Worm (Caenorhabditis elegans): ENCODE measurements around the gene clh-2.
A peak's percentile ranks its signal among the peaks of the same experiment; 100 is the strongest.

Gene clh-2

DNA sequence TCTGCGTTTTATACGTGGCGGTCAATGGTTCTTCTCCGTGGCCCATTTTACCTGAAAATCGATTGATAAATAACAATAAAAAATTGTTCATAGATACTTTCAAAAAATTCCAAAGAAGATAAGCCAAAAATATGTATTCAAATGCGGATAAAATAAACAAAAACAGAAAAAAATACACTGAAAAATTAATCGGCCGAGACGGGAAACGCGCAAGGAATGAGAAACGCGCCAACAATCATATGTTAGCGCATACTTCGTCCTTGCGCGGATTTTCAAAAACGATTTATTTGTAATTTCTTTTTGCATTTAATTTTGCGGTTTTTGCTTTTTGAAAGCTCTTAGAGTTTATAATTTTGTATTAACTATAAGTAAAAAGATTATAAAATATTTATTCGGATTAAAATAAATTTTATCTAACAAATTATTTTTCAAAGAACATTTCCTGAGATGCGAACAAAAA lies 6.1 kb upstream of the clh-2 start, which contains the start of gene nduf-11 (continued):
- peak; percentile 29 for TF ChIP-seq lin-11 (tag; optimal IDR thresholded peaks at IDR 0.05)
- TF ChIP-seq ceh-34 (tag; optimal IDR thresholded peaks at IDR 0.05) = peak; percentile 39
- TF ChIP-seq ceh-48 (tag; optimal IDR thresholded peaks at IDR 0.05) = peak; percentile 29
- TF ChIP-seq rnt-1 (tag; optimal IDR thresholded peaks at IDR 0.05) = no peak
- TF ChIP-seq ceh-24 (tag; optimal IDR thresholded peaks at IDR 0.05) = no peak
- no peak for TF ChIP-seq ets-4 (tag; optimal IDR thresholded peaks at IDR 0.05)
- no peak for TF ChIP-seq ahr-1 (tag; optimal IDR thresholded peaks at IDR 0.05)
- TF ChIP-seq sox-4 (tag; optimal IDR thresholded peaks at IDR 0.05) = peak; percentile 47
- TF ChIP-seq ceh-18 (tag; optimal IDR thresholded peaks at IDR 0.05) = peak; percentile 31
- peak; percentile 38 for TF ChIP-seq pax-1 (tag; optimal IDR thresholded peaks at IDR 0.05)
- peak; percentile 11 for TF ChIP-seq gmeb-2 (tag; optimal IDR thresholded peaks at IDR 0.05)
- peak; percentile 19 for TF ChIP-seq fax-1 (tag; optimal IDR thresholded peaks at IDR 0.05)
- TF ChIP-seq pros-1 (tag; optimal IDR thresholded peaks at IDR 0.05) = no peak
- TF ChIP-seq che-1 (tag; optimal IDR thresholded peaks at IDR 0.05) = peak; percentile 42
- TF ChIP-seq ref-2 (tag; optimal IDR thresholded peaks at IDR 0.05) = peak; percentile 46
- no peak for TF ChIP-seq T23F11.4 (GFP tag; optimal IDR thresholded peaks at IDR 0.05)
- TF ChIP-seq C38D4.7 (GFP tag; optimal IDR thresholded peaks at IDR 0.05) = peak; percentile 25
- no peak for TF ChIP-seq ceh-2 (tag; optimal IDR thresholded peaks at IDR 0.05)
- TF ChIP-seq nhr-232 (tag; optimal IDR thresholded peaks at IDR 0.05) = peak; percentile 1
- TF ChIP-seq ceh-31 (tag; optimal IDR thresholded peaks at IDR 0.05) = peak; percentile 59
- TF ChIP-seq madf-2 (tag; optimal IDR thresholded peaks at IDR 0.05) = peak; percentile 7
- no peak for TF ChIP-seq lim-6 (tag; optimal IDR thresholded peaks at IDR 0.05)
- peak; percentile 18 for TF ChIP-seq pat-9 (tag; optimal IDR thresholded peaks at IDR 0.05)
- no peak for TF ChIP-seq zip-5 (tag; optimal IDR thresholded peaks at IDR 0.05)
- TF ChIP-seq ama-1 (optimal IDR thresholded peaks at IDR 0.05) = no peak
- TF ChIP-seq dve-1 (tag; optimal IDR thresholded peaks at IDR 0.05) = peak; percentile 55
- peak; percentile 48 for TF ChIP-seq K09A11.1 (tag; optimal IDR thresholded peaks at IDR 0.05; ENCODE audit: insufficient read depth)
- peak; percentile 59 for TF ChIP-seq tbx-2 (tag; optimal IDR thresholded peaks at IDR 0.05)

DNA sequence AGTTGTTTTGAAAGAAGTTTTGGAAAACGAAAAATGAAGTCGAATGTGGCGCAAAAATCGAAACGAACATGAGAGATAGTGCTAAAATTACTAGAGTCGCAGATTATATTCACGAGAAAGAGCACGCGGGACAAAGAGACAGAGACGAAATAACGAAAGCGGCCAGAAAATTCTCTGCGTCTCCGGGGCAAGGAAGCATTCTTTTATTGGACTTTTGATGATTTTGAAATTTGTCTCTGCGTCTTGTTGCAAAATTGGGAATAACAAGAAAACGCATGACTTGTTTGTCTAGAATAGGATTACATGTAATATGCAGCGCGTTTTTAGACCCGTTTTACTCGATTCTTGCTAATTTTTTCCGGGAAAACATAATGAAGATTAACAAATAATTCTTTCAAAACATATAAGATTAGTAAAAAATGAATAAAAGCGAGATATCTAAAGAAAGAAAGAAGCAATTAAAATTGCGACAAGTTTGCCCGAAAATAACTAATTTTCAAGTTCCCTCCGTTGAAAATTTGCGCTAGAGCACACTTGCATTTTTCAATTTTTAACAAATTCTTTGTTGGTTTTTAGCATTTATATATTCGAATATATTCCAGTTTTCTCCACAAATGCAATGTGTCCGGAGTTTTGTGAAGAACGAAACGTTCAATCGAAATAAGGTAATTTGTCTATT lies 3.7 kb upstream of the clh-2 start, which contains the start of the genes B0491.6 and pigm-1:
B0491.6 (minus strand) TSS at position 466 of the 679 bp plus-strand sequence.
pigm-1 (plus strand) TSS at position 568 of the 679 bp plus-strand sequence.
- peak; percentile 19 for TF ChIP-seq hlh-30 (tag; optimal IDR thresholded peaks at IDR 0.05; ENCODE audit: insufficient read depth)
- TF ChIP-seq ets-4 (tag; optimal IDR thresholded peaks at IDR 0.05) = peak; percentile 9
- peak; percentile 67 for TF ChIP-seq ceh-14 (tag; optimal IDR thresholded peaks at IDR 0.05)
- TF ChIP-seq lin-11 (tag; optimal IDR thresholded peaks at IDR 0.05) = no peak
- TF ChIP-seq dmd-4 (tag; optimal IDR thresholded peaks at IDR 0.05; ENCODE audit: borderline replicate concordance) = no peak
- TF ChIP-seq hlh-15 (tag; optimal IDR thresholded peaks at IDR 0.05) = no peak
- no peak for TF ChIP-seq ceh-19 (GFP tag; optimal IDR thresholded peaks at IDR 0.05)
- peak; percentile 91 for TF ChIP-seq unc-42 (tag; optimal IDR thresholded peaks at IDR 0.05)
- peak; percentile 46 for TF ChIP-seq tbx-2 (tag; optimal IDR thresholded peaks at IDR 0.05)
- peak; percentile 44 for TF ChIP-seq ceh-31 (tag; optimal IDR thresholded peaks at IDR 0.05)
- TF ChIP-seq pros-1 (tag; optimal IDR thresholded peaks at IDR 0.05) = peak; percentile 4
- no peak for TF ChIP-seq rnt-1 (tag; optimal IDR thresholded peaks at IDR 0.05)
- TF ChIP-seq lim-6 (tag; optimal IDR thresholded peaks at IDR 0.05) = peak; percentile 15
- peak; percentile 16 for TF ChIP-seq unc-55 (GFP tag; optimal IDR thresholded peaks at IDR 0.05)
- TF ChIP-seq nfya-1 (tag; optimal IDR thresholded peaks at IDR 0.05) = peak; percentile 42
- peak; percentile 34 for TF ChIP-seq pha-2 (tag; optimal IDR thresholded peaks at IDR 0.05)
- no peak for TF ChIP-seq elt-4 (tag; optimal IDR thresholded peaks at IDR 0.05)

DNA sequence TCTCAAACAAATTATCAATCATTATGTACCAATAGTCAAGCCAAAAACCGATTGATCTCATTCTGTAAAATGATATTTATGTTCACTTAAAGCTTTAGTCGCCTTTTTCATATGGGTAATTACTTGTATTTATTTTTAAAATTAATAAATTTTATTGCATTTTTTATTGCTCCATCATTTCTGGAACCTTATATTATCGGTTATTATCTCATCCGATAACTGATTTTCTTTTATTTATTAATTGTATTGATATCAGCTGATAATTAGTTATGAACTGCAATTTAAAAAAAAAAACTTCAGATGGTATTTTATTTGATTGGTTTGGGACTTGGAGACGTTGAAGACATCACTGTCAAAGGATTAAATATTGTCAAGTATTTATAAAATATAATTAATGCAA lies 1.8 kb upstream of the clh-2 start, which contains the start of gene dph-5:
dph-5 (plus strand) TSS at position 301 of the 400 bp plus-strand sequence.
- TF ChIP-seq ttx-3 (tag; optimal IDR thresholded peaks at IDR 0.05) (no peak), ets-4 (tag; optimal IDR thresholded peaks at IDR 0.05) (no peak), C38D4.7 (GFP tag; optimal IDR thresholded peaks at IDR 0.05) (no peak), pros-1 (tag; optimal IDR thresholded peaks at IDR 0.05) (no peak), pat-9 (tag; optimal IDR thresholded peaks at IDR 0.05) (no peak), ama-1 (optimal IDR thresholded peaks at IDR 0.05) (no peak), hlh-15 (tag; optimal IDR thresholded peaks at IDR 0.05) (no peak), npax-4 (tag; optimal IDR thresholded peaks at IDR 0.05) (no peak), sox-4 (tag; optimal IDR thresholded peaks at IDR 0.05) (no peak), pha-2 (tag; optimal IDR thresholded peaks at IDR 0.05) (no peak), ztf-16 (tag; optimal IDR thresholded peaks at IDR 0.05) (no peak), odd-2 (tag; optimal IDR thresholded peaks at IDR 0.05) (no peak), ceh-6 (GFP tag; optimal IDR thresholded peaks at IDR 0.05) (no peak)

Measured in whole organism, late embryonic.